Fruit fly (Drosophila melanogaster) whole organism, prepupa: ENCODE data around the gene CG8851.

ENCODE experiments used
- CG10669 ChIP-seq: fragments of 200-800 bp; sonication (Bioruptor generic); optimal IDR thresholded peaks from 3 replicates; lab custom pipeline; 2018; ENCODE audit warnings: missing biosample characterization, mild to moderate bottlenecking, missing genetic modification characterization, moderate library complexity
- CG16779 ChIP-seq: fragments of 200-800 bp; sonication (Bioruptor generic); optimal IDR thresholded peaks from 3 replicates; lab custom pipeline; 2017; ENCODE audit warnings: missing biosample characterization, mild to moderate bottlenecking, missing genetic modification characterization
- Gug ChIP-seq: fragments of 200-800 bp; sonication (Bioruptor generic); IDR thresholded peaks from 2 replicates; pipeline ENCODE4 v1.3.6; 2022; ENCODE audit warnings: missing biosample characterization, missing genetic modification characterization
- Hr4 ChIP-seq: fragments of 200-800 bp; sonication (Bioruptor generic); optimal IDR thresholded peaks from 3 replicates; lab custom pipeline; 2016; ENCODE audit warnings: missing biosample characterization, missing genetic modification characterization
- cyc ChIP-seq: fragments of 200-800 bp; sonication (Bioruptor generic); optimal IDR thresholded peaks from 3 replicates; lab custom pipeline; 2016; ENCODE audit warnings: missing biosample characterization, missing genetic modification characterization

dm6 chr2L:3559647-3560046, 40.2 kb downstream of the CG8851 start:
- TF ChIP-seq Gug (no peak), CG10669 (GFP tag; lab: Kevin White, UChicago) (peak; percentile 32), CG16779 (tag; lab: Kevin White, UChicago) (no peak), cyc (GFP tag; lab: Kevin White, UChicago) (no peak), Hr4 (no peak)
